Worm (Caenorhabditis elegans): Measurements from ENCODE around the gene gfi-3.

DNA sequence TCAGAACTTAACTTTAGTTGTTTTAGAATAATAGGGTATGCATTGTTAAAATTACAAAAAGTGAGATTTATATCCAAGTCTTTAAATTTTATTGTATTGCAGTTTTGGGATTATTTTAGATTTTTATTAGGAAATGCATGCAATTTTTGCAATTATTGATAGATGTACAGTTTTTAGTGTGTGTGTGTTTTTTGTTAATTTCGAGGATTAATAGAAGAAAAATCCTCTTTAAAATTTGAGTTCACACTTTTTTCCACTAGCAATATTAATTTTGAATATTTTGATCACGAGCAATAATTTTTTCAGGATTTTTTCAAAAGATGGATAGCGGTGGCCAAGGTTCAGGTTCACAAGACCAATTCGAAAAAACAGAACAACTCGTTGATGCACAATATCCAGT, 32.5 kb upstream of the gfi-3 start, which contains the start of gene jmjd-3.2:
- TF ChIP-seq R02D3.7 (tag; optimal IDR thresholded peaks at IDR 0.05) (no peak), fos-1 (tag; optimal IDR thresholded peaks at IDR 0.05) (no peak), nhr-10 (tag; optimal IDR thresholded peaks at IDR 0.05) (no peak), zfp-3 (GFP tag; conservative IDR thresholded peaks at IDR 0.05) (no peak), lin-13 (GFP tag; optimal IDR thresholded peaks at IDR 0.05) (no peak), nhr-11 (tag; optimal IDR thresholded peaks at IDR 0.05) (no peak), ztf-11 (tag; optimal IDR thresholded peaks at IDR 0.05) (no peak), nhr-237 (tag; optimal IDR thresholded peaks at IDR 0.05) (no peak)

All from whole organism, L4 larva.